Worm (Caenorhabditis elegans) whole organism, L3 larva: ENCODE results near the gene pmpl-1.

Source experiments
- R02D3.7 ChIP-seq: fragments of 150-350 bp; optimal IDR thresholded peaks from 2 replicates; lab custom pipeline; 2014; ENCODE audit warnings: missing biosample characterization, missing genetic modification characterization
- ama-1 ChIP-seq: fragments of 150-350 bp; optimal IDR thresholded peaks from 2 replicates; lab custom pipeline; 2018
- ceh-16 ChIP-seq: sonication (generic microtip); optimal IDR thresholded peaks from 2 replicates; lab custom pipeline; 2017; ENCODE audit warnings: missing biosample characterization, missing genetic modification characterization
- ceh-82 ChIP-seq: fragments of 150-350 bp; optimal IDR thresholded peaks from 2 replicates; lab custom pipeline; 2014; ENCODE audit warnings: missing biosample characterization, missing genetic modification characterization
- daf-12 ChIP-seq: fragments of 150-350 bp; optimal IDR thresholded peaks from 2 replicates; lab custom pipeline; 2014; ENCODE audit warnings: missing biosample characterization, missing genetic modification reagents, missing genetic modification characterization
- egl-27 ChIP-seq: sonication (generic microtip); optimal IDR thresholded peaks from 4 replicates; lab custom pipeline; 2017; ENCODE audit warnings: missing biosample characterization, missing genetic modification reagents, missing genetic modification characterization
- elt-2 ChIP-seq: sonication (generic microtip); optimal IDR thresholded peaks from 2 replicates; lab custom pipeline; 2016; ENCODE audit warnings: missing genetic modification reagents, mild to moderate bottlenecking, missing genetic modification characterization, missing compliant biosample characterization
- fkh-2 ChIP-seq: fragments of 150-350 bp; optimal IDR thresholded peaks from 2 replicates; lab custom pipeline; 2014; ENCODE audit warnings: missing biosample characterization, missing genetic modification reagents, missing genetic modification characterization
- fos-1 ChIP-seq: fragments of 150-350 bp; optimal IDR thresholded peaks from 2 replicates; lab custom pipeline; 2014; ENCODE audit warnings: missing biosample characterization, missing genetic modification characterization
- jun-1 ChIP-seq: fragments of 150-350 bp; optimal IDR thresholded peaks from 2 replicates; lab custom pipeline; 2014; ENCODE audit warnings: missing biosample characterization, missing genetic modification reagents, missing genetic modification characterization
- lin-15B ChIP-seq: fragments of 150-350 bp; optimal IDR thresholded peaks from 2 replicates; lab custom pipeline; 2014; ENCODE audit warnings: missing biosample characterization, missing genetic modification characterization
- lin-39 ChIP-seq: fragments of 150-350 bp; optimal IDR thresholded peaks from 2 replicates; lab custom pipeline; 2018; ENCODE audit warnings: missing biosample characterization, missing genetic modification reagents, missing genetic modification characterization
- nfya-1 ChIP-seq: sonication (generic microtip); optimal IDR thresholded peaks from 2 replicates; lab custom pipeline; 2017; ENCODE audit warnings: missing genetic modification characterization, mild to moderate bottlenecking, missing compliant biosample characterization, antibody characterized with exemption, moderate library complexity; ENCODE audit not compliant: insufficient read depth
- nhr-11 ChIP-seq: fragments of 150-350 bp; optimal IDR thresholded peaks from 2 replicates; lab custom pipeline; 2014; ENCODE audit warnings: missing biosample characterization, missing genetic modification characterization
- nhr-12 ChIP-seq: fragments of 150-350 bp; optimal IDR thresholded peaks from 2 replicates; lab custom pipeline; 2014; ENCODE audit warnings: missing biosample characterization, missing genetic modification characterization
- nhr-237 ChIP-seq: fragments of 150-350 bp; optimal IDR thresholded peaks from 2 replicates; lab custom pipeline; 2014; ENCODE audit warnings: missing biosample characterization, missing genetic modification characterization
- nhr-25 ChIP-seq: sonication (generic microtip); optimal IDR thresholded peaks from 2 replicates; lab custom pipeline; 2017; ENCODE audit warnings: missing biosample characterization, missing genetic modification characterization
- nhr-28 ChIP-seq: fragments of 150-350 bp; optimal IDR thresholded peaks from 2 replicates; lab custom pipeline; 2014; ENCODE audit warnings: missing biosample characterization, missing genetic modification characterization
- nhr-77 ChIP-seq: fragments of 150-350 bp; optimal IDR thresholded peaks from 2 replicates; lab custom pipeline; 2014; ENCODE audit warnings: missing biosample characterization, missing genetic modification characterization
- pha-4 ChIP-seq: fragments of 150-350 bp; optimal IDR thresholded peaks from 2 replicates; lab custom pipeline; 2014; ENCODE audit warnings: missing biosample characterization, missing genetic modification reagents, missing genetic modification characterization
- pqm-1 ChIP-seq: fragments of 150-350 bp; optimal IDR thresholded peaks from 2 replicates; lab custom pipeline; 2017; ENCODE audit warnings: missing biosample characterization, missing genetic modification characterization, inconsistent platforms
- skn-1 ChIP-seq: fragments of 150-350 bp; optimal IDR thresholded peaks from 2 replicates; lab custom pipeline; 2014; ENCODE audit warnings: missing biosample characterization, missing genetic modification characterization
- tbx-2 ChIP-seq: sonication (generic microtip); optimal IDR thresholded peaks from 2 replicates; lab custom pipeline; 2016; ENCODE audit warnings: mild to moderate bottlenecking, missing genetic modification characterization, missing compliant biosample characterization
- unc-39 ChIP-seq: sonication (generic microtip); optimal IDR thresholded peaks from 4 replicates; lab custom pipeline; 2017; ENCODE audit warnings: missing biosample characterization, missing genetic modification characterization
- unc-62 ChIP-seq: fragments of 150-350 bp; sonication (generic microtip); optimal IDR thresholded peaks from 4 replicates; lab custom pipeline; 2014; ENCODE audit warnings: missing biosample characterization, missing genetic modification reagents, missing genetic modification characterization
- ztf-11 ChIP-seq: fragments of 150-350 bp; optimal IDR thresholded peaks from 2 replicates; lab custom pipeline; 2014; ENCODE audit warnings: missing biosample characterization, missing genetic modification characterization
- ztf-4 ChIP-seq: fragments of 150-350 bp; optimal IDR thresholded peaks from 2 replicates; lab custom pipeline; 2014; ENCODE audit warnings: missing biosample characterization, missing genetic modification characterization

pmpl-1 gene

DNA sequence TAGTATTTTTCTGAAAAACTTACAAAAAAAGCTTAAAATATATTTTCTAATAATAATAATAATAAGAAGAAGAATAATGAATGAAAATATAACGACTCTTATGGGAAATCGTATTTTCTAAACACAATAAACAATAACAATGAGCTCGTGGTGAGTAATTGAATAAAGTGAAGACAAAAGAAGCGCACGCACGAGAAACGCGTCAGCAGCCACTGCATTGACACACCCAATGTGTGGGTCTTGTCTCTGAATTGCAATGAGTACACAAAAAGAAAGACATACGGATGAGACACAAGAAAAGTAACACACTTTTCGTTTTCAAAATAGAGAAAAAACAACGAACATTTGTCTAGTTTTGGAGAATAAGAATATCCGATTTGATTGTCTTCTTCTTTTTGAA is 15.5 kb downstream of the pmpl-1 start, which contains the start of gene F35A5.8 (continued):
- TF ChIP-seq tbx-2 (tag; lab: Kevin White, UChicago), result peak; percentile 64
- no peak for TF ChIP-seq ztf-4

DNA sequence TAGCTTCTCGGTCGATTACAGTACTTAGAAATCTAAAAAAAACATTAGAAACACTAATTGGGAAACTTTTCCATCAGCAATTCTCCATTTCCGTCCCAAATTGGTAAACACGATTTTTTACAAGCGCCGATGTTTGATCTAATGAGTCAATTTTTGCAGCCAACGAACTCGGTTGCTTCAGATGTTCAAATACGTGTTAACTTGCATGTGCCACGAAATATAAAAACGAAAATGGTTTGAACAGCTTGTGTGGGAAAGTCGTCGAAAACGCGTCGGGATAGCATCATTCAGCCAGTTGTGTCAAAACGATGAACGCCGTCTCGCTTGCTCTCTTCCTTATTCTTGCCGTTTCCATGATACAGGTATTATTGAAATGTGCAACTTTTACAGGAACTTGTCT is 17.0 kb downstream of the pmpl-1 start, which contains the start of gene F35A5.2:
F35A5.2 (plus strand) TSS at position 301 of the 400 bp plus-strand sequence.
- TF ChIP-seq unc-62 (GFP tag; lab: Kevin White, UChicago) (no peak), egl-27 (tag; lab: Kevin White, UChicago) (no peak), nhr-77 (tag; lab: Kevin White, UChicago) (no peak), elt-2 (tag; lab: Kevin White, UChicago) (no peak)

- TF ChIP-seq skn-1 (tag; lab: Kevin White, UChicago) (no peak), unc-39 (tag; lab: Kevin White, UChicago) (no peak), unc-62 (GFP tag; lab: Kevin White, UChicago) (no peak)
These were observed 19.3 kb downstream of the pmpl-1 start, which contains the start of gene F35A5.1 for ce11 chrX:3807166-3807565. F35A5.1 (plus strand) TSS chrX:3807466.

ce11 chrX:3814827-3815226 is 27.0 kb downstream of the pmpl-1 start:
- TF ChIP-seq fkh-2 (tag; lab: Kevin White, UChicago) (no peak), pqm-1 (tag; lab: Kevin White, UChicago) (peak; percentile 21), pha-4 (tag; lab: Kevin White, UChicago) (peak; percentile 8), elt-2 (tag; lab: Kevin White, UChicago) (peak; percentile 51)

DNA sequence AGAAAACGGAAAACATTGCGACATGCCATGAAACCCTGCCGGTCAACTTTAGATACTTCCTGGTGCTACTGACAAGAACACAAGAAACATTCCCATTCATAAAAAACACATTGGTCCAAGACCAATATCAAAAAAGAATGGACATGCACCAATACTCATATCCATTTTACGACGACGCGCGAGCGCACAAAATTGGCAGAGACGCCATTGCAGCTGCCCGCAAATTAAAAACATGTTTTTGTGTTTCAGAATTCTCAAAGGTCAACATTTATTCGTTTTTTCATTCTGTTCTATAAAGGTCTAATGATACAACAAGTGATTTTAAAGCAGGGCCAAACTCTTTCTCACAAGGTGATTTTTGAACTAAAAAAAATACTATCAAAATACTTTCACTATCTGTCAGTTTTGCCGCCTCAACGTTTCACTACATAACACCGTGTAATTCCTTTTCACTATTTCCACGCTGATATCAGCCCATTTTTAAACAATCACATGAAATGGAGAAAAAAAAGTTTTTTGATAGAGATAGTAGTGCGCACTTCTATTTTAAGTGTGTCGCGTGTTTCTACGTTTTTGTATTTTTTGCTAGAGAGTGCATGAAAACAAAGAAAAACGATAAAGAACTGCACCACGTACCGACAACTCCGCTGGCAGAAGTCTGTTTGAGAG is 31.2 kb downstream of the pmpl-1 start:
- TF ChIP-seq daf-12 (tag; lab: Kevin White, UChicago) (no peak), jun-1 (tag; lab: Kevin White, UChicago) (peak; percentile 32), elt-2 (tag; lab: Kevin White, UChicago) (peak; percentile 90), pqm-1 (tag; lab: Kevin White, UChicago) (peak; percentile 91)

ce11 chrX:3819697-3820096 is 31.9 kb downstream of the pmpl-1 start:
- TF ChIP-seq R02D3.7 (tag; lab: Kevin White, UChicago) (no peak), lin-15B (tag; lab: Kevin White, UChicago) (no peak), pha-4 (tag; lab: Kevin White, UChicago) (peak; percentile 97)

- TF ChIP-seq pha-4 (tag; lab: Kevin White, UChicago) (peak; percentile 61), nhr-28 (no peak), pqm-1 (tag; lab: Kevin White, UChicago) (peak; percentile 69), elt-2 (tag; lab: Kevin White, UChicago) (peak; percentile 91)
These were observed 32.8 kb downstream of the pmpl-1 start for ce11 chrX:3820666-3821065.

- TF ChIP-seq nhr-77 (tag; lab: Kevin White, UChicago), result no peak
- TF ChIP-seq lin-39 (tag; lab: Kevin White, UChicago), result no peak
- no peak for TF ChIP-seq pqm-1 (tag; lab: Kevin White, UChicago)
These were observed 33.8 kb downstream of the pmpl-1 start for ce11 chrX:3821609-3822008.

DNA sequence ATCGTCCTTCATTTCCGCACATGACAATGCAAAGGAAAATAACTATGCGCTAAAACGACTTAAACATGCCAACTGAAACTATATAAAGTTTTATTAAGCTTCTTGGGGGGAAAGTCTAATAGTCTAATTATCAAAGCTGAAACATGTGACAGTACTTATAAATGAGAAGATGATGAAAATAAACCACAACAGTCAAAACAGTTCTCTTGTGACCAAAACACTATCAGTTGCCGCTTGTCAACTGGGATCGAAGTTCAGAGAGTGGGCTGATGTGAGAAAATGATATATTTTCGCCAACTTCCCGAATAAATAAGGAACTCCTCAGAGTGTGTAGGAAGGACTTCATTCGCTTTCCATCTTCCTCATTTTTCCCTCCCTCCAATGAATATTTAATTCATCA is 34.2 kb downstream of the pmpl-1 start:
- TF ChIP-seq nhr-237 (tag; lab: Kevin White, UChicago) (no peak), nhr-28 (no peak), fos-1 (tag; lab: Kevin White, UChicago) (no peak), ama-1 (lab: Kevin White, UChicago) (no peak), nhr-25 (tag; lab: Kevin White, UChicago) (no peak), ztf-11 (tag; lab: Kevin White, UChicago) (no peak), pha-4 (tag; lab: Kevin White, UChicago) (peak; percentile 14), ceh-82 (no peak), nfya-1 (tag; lab: Kevin White, UChicago) (no peak), ceh-16 (tag; lab: Kevin White, UChicago) (no peak), elt-2 (tag; lab: Kevin White, UChicago) (peak; percentile 71), nhr-12 (tag; lab: Kevin White, UChicago) (no peak), pqm-1 (tag; lab: Kevin White, UChicago) (peak; percentile 45), nhr-11 (tag; lab: Kevin White, UChicago) (no peak)
- TF ChIP-seq, all 47 proteins: peak for 3
